Fruit fly (Drosophila melanogaster): ENCODE measurements around the gene CG31407.

Gene CG31407

DNA sequence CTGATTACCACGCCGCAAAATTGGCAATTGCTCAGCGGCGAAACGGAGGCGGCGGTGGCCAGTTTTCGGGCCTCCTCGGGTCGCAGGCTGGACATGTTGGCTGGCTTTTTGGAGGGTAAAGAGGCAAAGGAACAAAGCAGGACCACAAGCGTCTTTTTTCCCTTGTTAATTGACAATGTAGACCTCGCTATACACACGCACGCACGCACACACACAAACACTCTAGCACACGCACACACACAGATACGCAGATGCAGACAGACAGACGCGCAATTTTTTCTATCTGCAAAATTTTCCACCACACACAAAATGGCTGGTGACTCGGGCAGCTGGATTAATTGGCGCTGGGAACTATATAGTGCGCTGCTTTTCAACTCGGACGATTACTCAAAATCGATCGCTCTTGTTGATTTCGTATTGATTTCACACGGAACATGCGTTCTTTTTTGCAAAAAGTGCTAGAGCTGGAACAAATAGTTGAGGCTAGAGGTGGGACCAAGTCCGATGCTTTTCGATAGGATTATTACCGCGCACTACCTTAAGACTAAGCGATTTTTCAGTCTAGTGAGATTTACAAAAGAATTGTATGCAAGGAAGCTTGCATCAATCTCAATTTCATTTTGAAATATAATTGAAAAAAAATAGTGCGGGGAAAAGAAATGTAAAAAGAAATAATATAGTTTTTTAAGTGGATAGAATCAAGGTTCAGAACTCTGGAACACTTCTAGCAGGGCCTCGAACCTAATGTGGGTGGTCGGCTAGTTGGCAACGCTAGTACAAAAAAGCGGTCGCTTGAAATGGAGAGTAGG, 39.2 kb downstream of the CG31407 start, which contains the start of gene Art4 (continued):
- TF ChIP-seq Ssrp (tag; optimal IDR thresholded peaks at IDR 0.05) (peak; percentile 17), CG7556 (GFP tag; optimal IDR thresholded peaks at IDR 0.05) (peak; percentile 24), bcd (GFP tag; optimal IDR thresholded peaks at IDR 0.05) (peak; percentile 28), CG14014 (GFP tag; IDR thresholded peaks at IDR 0.05) (0 out of 2 replicates have a peak, but pooled peaks have one; percentile 16), CG13287 (GFP tag; IDR thresholded peaks at IDR 0.05; ENCODE audit: partially characterized antibody) (peak; percentile 67), trem (tag; optimal IDR thresholded peaks at IDR 0.05) (peak; percentile 86), cg (GFP tag; optimal IDR thresholded peaks at IDR 0.05) (peak; percentile 82), tin (GFP tag; optimal IDR thresholded peaks at IDR 0.05) (no peak), E2f2 (GFP tag; IDR thresholded peaks at IDR 0.05) (peak; percentile 35; the same call in 1 of the 2 replicates), sqz (GFP tag; optimal IDR thresholded peaks at IDR 0.05) (peak; percentile 70), CG7928 (GFP tag; optimal IDR thresholded peaks at IDR 0.05) (peak; percentile 39), Bdp1 (GFP tag; optimal IDR thresholded peaks at IDR 0.05) (peak; percentile 24), CG14860 (GFP tag; IDR thresholded peaks at IDR 0.05; ENCODE audit: partially characterized antibody) (peak; percentile 44; the same call in 1 of the 3 replicates), CG31388 (GFP tag; optimal IDR thresholded peaks at IDR 0.05) (no peak), CG15514 (GFP tag; optimal IDR thresholded peaks at IDR 0.05) (peak; percentile 66), bowl (GFP tag; IDR thresholded peaks at IDR 0.05) (no peak), rib (GFP tag; IDR thresholded peaks at IDR 0.05) (peak; percentile 76; the same call in 1 of the 2 replicates), Hmr (GFP tag; optimal IDR thresholded peaks at IDR 0.05) (peak; percentile 73), chinmo (GFP tag; IDR thresholded peaks at IDR 0.05; ENCODE audit: partially characterized antibody) (0 out of 4 replicates have a peak, but pooled peaks have one; percentile 54), trh (GFP tag; optimal IDR thresholded peaks at IDR 0.05) (no peak), Tbp (GFP tag; optimal IDR thresholded peaks at IDR 0.05) (peak; percentile 54), CG1233 (GFP tag; optimal IDR thresholded peaks at IDR 0.05) (no peak), CG8944 (GFP tag; optimal IDR thresholded peaks at IDR 0.05) (peak; percentile 13), B-H1 (GFP tag; IDR thresholded peaks at IDR 0.05) (no peak), Ada2b (GFP tag; IDR thresholded peaks at IDR 0.05) (peak; percentile 12; the same call in 1 of the 2 replicates), CG3995 (GFP tag; optimal IDR thresholded peaks at IDR 0.05) (peak; percentile 4), CG3407 (GFP tag; optimal IDR thresholded peaks at IDR 0.05) (peak; percentile 13)

DNA sequence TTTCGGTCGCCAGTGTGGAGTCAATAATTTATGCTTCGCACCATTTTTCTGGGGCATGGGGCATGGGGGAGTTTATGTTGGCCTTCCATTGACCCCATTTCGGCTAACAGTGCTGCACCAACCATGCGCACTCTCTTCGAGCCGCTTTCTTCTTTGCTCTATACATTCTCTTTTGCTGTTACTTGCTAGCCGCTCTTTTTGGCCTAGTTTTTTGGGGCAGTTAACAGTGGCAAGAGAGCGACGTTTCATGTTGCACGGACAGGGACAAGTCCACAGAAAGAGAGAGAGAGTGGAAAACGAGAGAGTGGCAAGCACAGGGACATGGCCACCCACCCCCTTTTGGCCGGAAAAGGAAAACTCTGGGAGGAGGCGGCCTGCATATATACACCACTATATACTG, 46.0 kb downstream of the CG31407 start:
- TF ChIP-seq Hr3 (GFP tag; optimal IDR thresholded peaks at IDR 0.05) (peak; percentile 7), Eip74EF (GFP tag; optimal IDR thresholded peaks at IDR 0.05) (no peak), CG11504 (tag; optimal IDR thresholded peaks at IDR 0.05) (peak; percentile 10), Dll (GFP tag; IDR thresholded peaks at IDR 0.05; ENCODE audit: partially characterized antibody) (0 out of 4 replicates have a peak, but pooled peaks have one; percentile 9), Trl (optimal IDR thresholded peaks at IDR 0.05) (peak in 1 of 2 experiments; percentile 58), Trl (GFP tag; optimal IDR thresholded peaks at IDR 0.05) (no peak), dimm (GFP tag; IDR thresholded peaks at IDR 0.05) (no peak), CG3838 (GFP tag; optimal IDR thresholded peaks at IDR 0.05) (no peak), Med (GFP tag) (peak; percentile 39), chinmo (GFP tag; IDR thresholded peaks at IDR 0.05; ENCODE audit: partially characterized antibody) (0 out of 4 replicates have a peak, but pooled peaks have one; percentile 52), seq (GFP tag; IDR thresholded peaks at IDR 0.05) (0 out of 2 replicates have a peak, but pooled peaks have one; percentile 19), Hr39 (optimal IDR thresholded peaks at IDR 0.05) (no peak), CG3163 (GFP tag; optimal IDR thresholded peaks at IDR 0.05) (peak; percentile 73), kni (GFP tag; optimal IDR thresholded peaks at IDR 0.05) (peak; percentile 5)

Measured in whole organism, embryonic.